Worm (Caenorhabditis elegans): Measurements from ENCODE around the gene F18C5.5.

ce11 chrII:6561300-6561699, 5.2 kb downstream of the F18C5.5 start, which contains the start of gene F18C5.10:
- TF ChIP-seq nhr-48 (tag; optimal IDR thresholded peaks at IDR 0.05): no peak
- TF ChIP-seq Y5F2A.4 (GFP tag; optimal IDR thresholded peaks at IDR 0.05): no peak
- no peak for TF ChIP-seq daf-16 (GFP tag; optimal IDR thresholded peaks at IDR 0.05)
- peak; percentile 20 for TF ChIP-seq daf-16 (tag; optimal IDR thresholded peaks at IDR 0.05)
- TF ChIP-seq arid-1 (GFP tag; conservative IDR thresholded peaks at IDR 0.05): no peak
- TF ChIP-seq php-3 (GFP tag; IDR thresholded peaks at IDR 0.05): no peak
- TF ChIP-seq ama-1 (optimal IDR thresholded peaks at IDR 0.05): peak; percentile 79
- no peak for TF ChIP-seq fkh-10 (GFP tag; optimal IDR thresholded peaks at IDR 0.05)
- no peak for TF ChIP-seq lin-15B (tag; optimal IDR thresholded peaks at IDR 0.05)
- TF ChIP-seq unc-62 (GFP tag; optimal IDR thresholded peaks at IDR 0.05 in 1 of 2): no peak
- no peak for TF ChIP-seq unc-62 (tag; optimal IDR thresholded peaks at IDR 0.05)
- TF ChIP-seq pqm-1 (tag; optimal IDR thresholded peaks at IDR 0.05): no peak
- TF ChIP-seq mep-1 (tag; optimal IDR thresholded peaks at IDR 0.05): no peak
